Fruit fly (Drosophila melanogaster): ENCODE results near the gene CG6569.

DNA sequence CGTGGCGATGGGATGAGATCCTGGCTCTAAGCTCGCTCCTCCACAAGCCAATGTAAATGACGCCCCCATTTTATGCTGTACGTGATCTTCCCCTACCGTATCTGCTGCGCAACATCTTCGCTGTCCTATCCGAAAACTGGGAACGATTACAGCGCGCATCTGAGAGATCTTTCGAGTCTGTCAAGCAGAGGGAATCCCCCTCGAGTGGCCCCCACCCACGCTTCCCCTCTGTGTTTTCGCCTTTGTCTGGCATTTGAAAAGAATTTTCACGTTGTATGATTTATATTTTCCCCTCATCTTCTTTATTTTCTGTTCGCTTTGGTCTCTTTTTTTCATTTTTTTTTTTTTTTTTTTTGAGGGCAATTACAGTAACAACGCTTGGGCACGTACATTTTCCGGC is 20.3 kb downstream of the CG6569 start:
- no peak for TF ChIP-seq pan (optimal IDR thresholded peaks at IDR 0.05)
- TF ChIP-seq CG8478 (optimal IDR thresholded peaks at IDR 0.05), result no peak
- no peak for TF ChIP-seq psq (optimal IDR thresholded peaks at IDR 0.05)
- TF ChIP-seq usp (GFP tag; optimal IDR thresholded peaks at IDR 0.05), result no peak
- TF ChIP-seq Dll (optimal IDR thresholded peaks at IDR 0.05), result no peak
- TF ChIP-seq EcR (GFP tag; optimal IDR thresholded peaks at IDR 0.05), result no peak
